Fruit fly (Drosophila melanogaster): Measurements from ENCODE around the gene Act79B.

dm6 chr3L:22034717-22035116, 49.7 kb downstream of the Act79B start, which contains the start of gene Oct-TyrR:
- TF ChIP-seq kay (GFP tag; ENCODE audit: borderline replicate concordance) (no peak), cic (GFP tag; optimal IDR thresholded peaks at IDR 0.05) (no peak), Hr96 (GFP tag; optimal IDR thresholded peaks at IDR 0.05) (no peak), CG5204 (GFP tag; optimal IDR thresholded peaks at IDR 0.05) (no peak), CG7045 (GFP tag; optimal IDR thresholded peaks at IDR 0.05) (no peak), pad (GFP tag; optimal IDR thresholded peaks at IDR 0.05) (no peak), Mnt (GFP tag; optimal IDR thresholded peaks at IDR 0.05) (no peak), Crg-1 (GFP tag; optimal IDR thresholded peaks at IDR 0.05) (no peak), ovo (GFP tag; optimal IDR thresholded peaks at IDR 0.05) (no peak), CG1620 (GFP tag; optimal IDR thresholded peaks at IDR 0.05) (no peak), CG14711 (tag; optimal IDR thresholded peaks at IDR 0.05) (no peak)

Measured in whole organism, adult.